Worm (Caenorhabditis elegans): Measurements from ENCODE around the gene tes-1.

DNA sequence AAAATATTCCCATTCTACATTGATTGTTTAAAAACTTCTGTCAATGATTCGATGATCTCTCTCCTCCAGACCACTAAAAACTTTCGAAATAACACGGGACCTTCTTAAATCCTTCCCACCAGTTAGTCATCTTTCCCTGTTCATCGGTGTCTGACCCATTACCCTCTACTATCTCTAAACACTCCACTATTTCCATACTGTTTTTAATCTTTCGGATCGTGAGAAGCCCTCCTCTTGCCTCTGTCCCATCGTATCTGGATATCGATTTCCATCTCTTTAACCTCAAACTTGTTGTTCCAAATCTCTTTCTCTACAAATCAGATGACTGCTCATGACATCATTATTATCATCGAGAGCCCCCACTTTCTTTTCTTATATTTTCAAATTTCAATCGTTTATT lies 22.9 kb downstream of the tes-1 start:
- no peak for TF ChIP-seq tbx-9 (tag; optimal IDR thresholded peaks at IDR 0.05; ENCODE audit: borderline replicate concordance)
- TF ChIP-seq ama-1 (optimal IDR thresholded peaks at IDR 0.05), result no peak
- no peak for TF ChIP-seq ama-1 (GFP tag; optimal IDR thresholded peaks at IDR 0.05)
- no peak for TF ChIP-seq rcor-1 (GFP tag; IDR thresholded peaks at IDR 0.05)
- no peak for TF ChIP-seq ceh-58 (GFP tag; IDR thresholded peaks at IDR 0.05)
- TF ChIP-seq zim-3 (tag; optimal IDR thresholded peaks at IDR 0.05), result no peak
- TF ChIP-seq sdz-38 (tag; optimal IDR thresholded peaks at IDR 0.05), result no peak
- no peak for TF ChIP-seq snpc-1.3 (tag; optimal IDR thresholded peaks at IDR 0.05; ENCODE audit: insufficient read depth)
- TF ChIP-seq F10E7.11 (tag; optimal IDR thresholded peaks at IDR 0.05), result no peak
- TF ChIP-seq madf-10 (tag; optimal IDR thresholded peaks at IDR 0.05), result no peak
- no peak for TF ChIP-seq ztf-18 (tag; optimal IDR thresholded peaks at IDR 0.05)
- TF ChIP-seq gei-17 (GFP tag; optimal IDR thresholded peaks at IDR 0.05), result no peak
- TF ChIP-seq nfyb-1 (GFP tag; IDR thresholded peaks at IDR 0.05), result no peak
- no peak for TF ChIP-seq let-526 (GFP tag; IDR thresholded peaks at IDR 0.05)
- TF ChIP-seq F57C9.4 (tag; optimal IDR thresholded peaks at IDR 0.05), result no peak

Measured in whole organism, young adult.